Worm (Caenorhabditis elegans): Measurements from ENCODE around the gene Y43F8B.11.

DNA sequence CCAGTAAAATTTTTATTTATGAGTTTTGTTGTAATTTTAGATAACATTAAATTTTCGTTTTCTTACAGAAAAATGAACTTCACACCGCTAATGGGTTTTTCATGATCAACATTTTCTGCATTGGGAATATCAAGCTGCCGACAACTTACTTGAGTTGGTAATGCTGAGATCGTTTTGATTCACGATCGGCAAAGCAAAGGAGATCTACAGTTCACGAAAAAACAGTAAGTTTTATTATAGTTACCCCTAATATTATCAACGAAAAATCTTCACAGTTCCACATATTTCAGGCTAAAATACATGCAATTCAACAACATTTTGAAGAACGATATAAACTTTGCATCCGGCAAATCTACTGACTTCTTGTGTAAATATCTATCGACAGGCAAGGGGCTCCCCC is 12.1 kb downstream of the Y43F8B.11 start, which contains the start of gene Y43F8B.22:
- TF ChIP-seq spr-1 (tag; optimal IDR thresholded peaks at IDR 0.05) (no peak), nhr-28 (tag; optimal IDR thresholded peaks at IDR 0.05) (no peak), lin-39 (tag; optimal IDR thresholded peaks at IDR 0.05) (no peak)

All from whole organism, L4 larva.